ENCODE assay signal across 2 worm cellular contexts in the genomic region with DNA sequence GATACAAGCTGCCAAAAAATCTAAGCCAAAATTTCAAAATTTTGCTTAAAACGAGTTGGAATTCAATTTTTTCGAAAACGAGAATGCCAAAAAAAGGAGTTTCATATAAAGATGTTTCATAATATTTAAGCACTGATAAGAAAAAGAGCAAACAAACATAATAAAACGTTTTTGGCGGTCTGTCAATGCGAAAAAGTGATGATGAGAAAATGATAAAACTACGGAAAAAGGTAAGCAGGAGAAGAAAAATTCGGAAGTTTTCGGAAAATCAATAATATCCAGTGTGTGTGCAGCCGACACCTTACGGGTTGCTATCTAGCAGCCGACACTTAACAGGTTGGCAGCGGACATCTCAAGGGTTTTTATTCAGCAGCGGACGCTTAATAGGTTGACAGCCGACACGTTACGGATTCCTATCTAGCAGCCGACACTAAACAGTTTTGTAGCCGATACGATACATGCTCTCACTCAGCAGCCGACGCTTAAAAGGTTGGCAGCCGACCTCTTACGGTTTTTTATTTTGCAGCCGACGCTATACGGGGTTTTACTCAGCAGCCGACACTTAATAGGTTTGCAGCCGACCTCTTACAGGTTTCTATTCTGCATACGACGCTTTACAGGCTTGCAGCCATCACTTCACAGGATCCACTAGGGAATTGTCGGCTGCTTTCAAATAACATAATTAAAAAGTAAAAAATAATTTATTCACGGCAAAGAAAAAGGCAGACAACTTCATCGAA.
TF ChIP-seq lines count a peak whose summit lies in the region.

No protein-coding gene starts in this region.

TF ChIP-seq in whole organism, L2 larva, 48 proteins besides CTCF, POLR2A, EP300 and RAD21 (continued from another document):
- TF ChIP-seq nhr-23 (tag; optimal IDR thresholded peaks at IDR 0.05; lab: Kevin White, UChicago) (no peak), peb-1 (tag; optimal IDR thresholded peaks at IDR 0.05; lab: Kevin White, UChicago) (no peak), nhr-21 (tag; optimal IDR thresholded peaks at IDR 0.05; lab: Kevin White, UChicago) (no peak), ztf-4 (tag; optimal IDR thresholded peaks at IDR 0.05; lab: Kevin White, UChicago) (no peak), ceh-82 (tag; optimal IDR thresholded peaks at IDR 0.05; lab: Kevin White, UChicago) (no peak), nhr-77 (tag; optimal IDR thresholded peaks at IDR 0.05; lab: Kevin White, UChicago) (no peak), nhr-129 (tag; optimal IDR thresholded peaks at IDR 0.05; lab: Kevin White, UChicago) (no peak)

TF ChIP-seq in whole organism, L4 larva, 104 proteins besides CTCF, POLR2A, EP300 and RAD21 (continued from another document):
- TF ChIP-seq mep-1 (tag; optimal IDR thresholded peaks at IDR 0.05; lab: Kevin White, UChicago) (peak; percentile 24), lin-39 (tag; optimal IDR thresholded peaks at IDR 0.05; lab: Kevin White, UChicago) (no peak), F10B5.3 (tag; optimal IDR thresholded peaks at IDR 0.05; lab: Kevin White, UChicago) (no peak), vab-7 (GFP tag; IDR thresholded peaks at IDR 0.05; lab: Robert Waterston, UW) (no peak), F37D6.2 (tag; optimal IDR thresholded peaks at IDR 0.05; lab: Kevin White, UChicago) (no peak), tag-97 (GFP tag; IDR thresholded peaks at IDR 0.05; lab: Robert Waterston, UW) (no peak), ceh-62 (tag; optimal IDR thresholded peaks at IDR 0.05; lab: Kevin White, UChicago) (no peak), daf-19 (GFP tag; conservative IDR thresholded peaks at IDR 0.05; lab: Robert Waterston, UW) (no peak), unc-39 (tag; optimal IDR thresholded peaks at IDR 0.05; lab: Kevin White, UChicago) (no peak), spr-1 (tag; optimal IDR thresholded peaks at IDR 0.05; lab: Kevin White, UChicago) (peak; percentile 9), nhr-28 (tag; optimal IDR thresholded peaks at IDR 0.05; lab: Kevin White, UChicago) (peak; percentile 66), nhr-77 (tag; optimal IDR thresholded peaks at IDR 0.05; lab: Kevin White, UChicago) (no peak), hif-1 (tag; optimal IDR thresholded peaks at IDR 0.05; lab: Kevin White, UChicago) (no peak), nhr-41 (GFP tag; IDR thresholded peaks at IDR 0.05; lab: Robert Waterston, UW) (no peak), ceh-32 (tag; optimal IDR thresholded peaks at IDR 0.05; lab: Kevin White, UChicago; ENCODE audit: poor library complexity) (no peak), snpc-4 (tag; optimal IDR thresholded peaks at IDR 0.05; lab: Kevin White, UChicago) (peak; percentile 76), Y5F2A.4 (GFP tag; optimal IDR thresholded peaks at IDR 0.05; lab: Kevin White, UChicago) (no peak), daf-12 (tag; optimal IDR thresholded peaks at IDR 0.05; lab: Kevin White, UChicago) (no peak), zfp-3 (GFP tag; conservative IDR thresholded peaks at IDR 0.05; lab: Robert Waterston, UW) (no peak), T26A8.4 (GFP tag; IDR thresholded peaks at IDR 0.05; lab: Robert Waterston, UW) (0 out of 2 replicates have a peak, but pooled peaks have one; percentile 21), unc-130 (GFP tag; optimal IDR thresholded peaks at IDR 0.05; lab: Kevin White, UChicago) (no peak), zip-2 (tag; optimal IDR thresholded peaks at IDR 0.05; lab: Kevin White, UChicago) (no peak), ces-1 (GFP tag; optimal IDR thresholded peaks at IDR 0.05; lab: Kevin White, UChicago) (no peak), lin-15B (tag; optimal IDR thresholded peaks at IDR 0.05; lab: Kevin White, UChicago) (no peak), attf-4 (tag; optimal IDR thresholded peaks at IDR 0.05; lab: Kevin White, UChicago) (no peak), nhr-76 (tag; optimal IDR thresholded peaks at IDR 0.05; lab: Kevin White, UChicago) (no peak), F26F4.8 (GFP tag; conservative IDR thresholded peaks at IDR 0.05; lab: Robert Waterston, UW) (no peak), zip-11 (GFP tag; IDR thresholded peaks at IDR 0.05; lab: Robert Waterston, UW) (no peak), jun-1 (tag; optimal IDR thresholded peaks at IDR 0.05; lab: Kevin White, UChicago) (no peak), aly-2 (tag; optimal IDR thresholded peaks at IDR 0.05; lab: Kevin White, UChicago) (no peak), ztf-11 (tag; optimal IDR thresholded peaks at IDR 0.05; lab: Kevin White, UChicago) (no peak), dmd-6 (GFP tag; IDR thresholded peaks at IDR 0.05; lab: Robert Waterston, UW) (peak; percentile 29; the same call in 1 of the 2 replicates), pqm-1 (tag; optimal IDR thresholded peaks at IDR 0.05; lab: Kevin White, UChicago) (peak; percentile 27), php-3 (GFP tag; IDR thresholded peaks at IDR 0.05; lab: Robert Waterston, UW) (0 out of 2 replicates have a peak, but pooled peaks have one; percentile 24), aha-1 (tag; lab: Kevin White, UChicago) (peak; percentile 69), unc-62 (GFP tag; optimal IDR thresholded peaks at IDR 0.05 in 1 of 2; lab: Kevin White, UChicago) (no peak), unc-62 (tag; optimal IDR thresholded peaks at IDR 0.05; lab: Kevin White, UChicago) (no peak), mdt-29 (GFP tag; IDR thresholded peaks at IDR 0.05; lab: Robert Waterston, UW) (no peak), gei-8 (GFP tag; optimal IDR thresholded peaks at IDR 0.05; lab: Kevin White, UChicago) (no peak)
